Worm (Caenorhabditis elegans) whole organism, L4 larva: ENCODE results near the gene ZK897.10.

ENCODE experiments used
- aly-2 ChIP-seq: sonication (generic microtip); optimal IDR thresholded peaks from 2 replicates; lab custom pipeline; 2018; ENCODE audit warnings: missing biosample characterization, missing genetic modification characterization
- ama-1 ChIP-seq: fragments of 150-350 bp; optimal IDR thresholded peaks from 2 replicates; lab custom pipeline; 2014; ENCODE audit warnings: inconsistent platforms, mixed read lengths
- lin-39 ChIP-seq: fragments of 150-350 bp; optimal IDR thresholded peaks from 2 replicates; lab custom pipeline; 2014; ENCODE audit warnings: missing biosample characterization, missing genetic modification reagents, missing genetic modification characterization
- nhr-6 ChIP-seq: fragments of 150-350 bp; optimal IDR thresholded peaks from 2 replicates; lab custom pipeline; 2014; ENCODE audit warnings: missing biosample characterization, missing genetic modification characterization
- pqm-1 ChIP-seq: sonication (generic microtip); optimal IDR thresholded peaks from 2 replicates; lab custom pipeline; 2017; ENCODE audit warnings: missing biosample characterization, missing genetic modification characterization
- skn-1 ChIP-seq: fragments of 150-350 bp; optimal IDR thresholded peaks from 2 replicates; lab custom pipeline; 2014; ENCODE audit warnings: missing biosample characterization, missing genetic modification characterization
- snpc-4 ChIP-seq: fragments of 150-350 bp; optimal IDR thresholded peaks from 2 replicates; lab custom pipeline; 2014; ENCODE audit warnings: missing biosample characterization, missing genetic modification characterization

DNA sequence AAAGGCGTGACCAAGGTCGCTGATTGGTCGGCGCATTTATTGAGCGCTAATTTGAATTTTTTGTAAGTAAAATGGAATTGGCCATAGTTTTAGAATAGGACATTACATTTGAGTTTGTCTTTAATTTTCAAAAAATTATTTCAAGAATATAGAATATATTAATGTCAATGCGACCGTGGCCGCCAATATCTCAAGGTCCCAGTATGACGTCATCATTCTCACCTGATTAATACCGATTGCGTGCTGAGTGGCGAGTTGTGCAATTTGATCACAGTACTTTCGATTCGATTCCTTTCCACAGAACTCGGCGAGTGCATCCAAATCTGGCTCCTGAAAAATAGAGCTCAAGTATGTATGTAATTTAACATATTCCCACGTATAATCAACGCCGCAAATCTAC lies 9.5 kb upstream of the ZK897.10 start:
- TF ChIP-seq aly-2 (tag; lab: Kevin White, UChicago) (no peak), snpc-4 (tag; lab: Kevin White, UChicago) (no peak), pqm-1 (no peak), skn-1 (no peak), nhr-6 (no peak), ama-1 (no peak), lin-39 (tag; lab: Kevin White, UChicago) (no peak)
